Fruit fly (Drosophila melanogaster): ENCODE data around the gene CG10283.
A peak's percentile ranks its signal among the peaks of the same experiment; 100 is the strongest.

dm6 chr2L:18466202-18466591 is 18.1 kb downstream of the CG10283 start:
- peak; percentile 48 for TF ChIP-seq Sox102F (GFP tag; optimal IDR thresholded peaks at IDR 0.05)
- no peak for TF ChIP-seq fkh (GFP tag; optimal IDR thresholded peaks at IDR 0.05)
- TF ChIP-seq net (GFP tag; optimal IDR thresholded peaks at IDR 0.05): no peak
- TF ChIP-seq CG9139 (GFP tag; optimal IDR thresholded peaks at IDR 0.05): no peak
- TF ChIP-seq dac (GFP tag; optimal IDR thresholded peaks at IDR 0.05): no peak
- no peak for TF ChIP-seq Gug (GFP tag; IDR thresholded peaks at IDR 0.05)
- peak; percentile 57 for TF ChIP-seq CG32006 (GFP tag; optimal IDR thresholded peaks at IDR 0.05)
